Worm (Caenorhabditis elegans) whole organism, L3 larva: ENCODE measurements around the gene ubh-2.

Source experiments
- ZK546.5 ChIP-seq: sonication (generic microtip); optimal IDR thresholded peaks from 2 replicates; lab custom pipeline; 2017; ENCODE audit warnings: missing biosample characterization, missing genetic modification characterization
- aly-2 ChIP-seq: fragments of 150-350 bp; optimal IDR thresholded peaks from 2 replicates; lab custom pipeline; 2014; ENCODE audit warnings: missing biosample characterization, missing genetic modification characterization
- ama-1 ChIP-seq: fragments of 150-350 bp; optimal IDR thresholded peaks from 2 replicates; lab custom pipeline; 2018
- ceh-16 ChIP-seq: sonication (generic microtip); optimal IDR thresholded peaks from 2 replicates; lab custom pipeline; 2017; ENCODE audit warnings: missing biosample characterization, missing genetic modification characterization
- ceh-9 ChIP-seq: sonication (generic microtip); optimal IDR thresholded peaks from 2 replicates; lab custom pipeline; 2018; ENCODE audit warnings: missing biosample characterization, missing genetic modification characterization
- egl-27 ChIP-seq: sonication (generic microtip); optimal IDR thresholded peaks from 4 replicates; lab custom pipeline; 2017; ENCODE audit warnings: missing biosample characterization, missing genetic modification reagents, missing genetic modification characterization
- egl-5 ChIP-seq: fragments of 150-350 bp; optimal IDR thresholded peaks from 2 replicates; lab custom pipeline; 2017; ENCODE audit warnings: missing biosample characterization, missing genetic modification reagents, missing genetic modification characterization, inconsistent platforms
- elt-2 ChIP-seq: sonication (generic microtip); optimal IDR thresholded peaks from 2 replicates; lab custom pipeline; 2016; ENCODE audit warnings: missing genetic modification reagents, mild to moderate bottlenecking, missing genetic modification characterization, missing compliant biosample characterization
- eor-1 ChIP-seq, 2 experiments: fragments of 150-350 bp; optimal IDR thresholded peaks; 2 replicates each; lab custom pipeline; 2014 to 2018; ENCODE audit warnings: missing biosample characterization in 2 of 2, missing genetic modification characterization in 2 of 2
- fkh-10 ChIP-seq: sonication (generic microtip); optimal IDR thresholded peaks from 2 replicates; lab custom pipeline; 2017; ENCODE audit warnings: missing biosample characterization, missing genetic modification reagents, missing genetic modification characterization
- fos-1 ChIP-seq: fragments of 150-350 bp; optimal IDR thresholded peaks from 2 replicates; lab custom pipeline; 2014; ENCODE audit warnings: missing biosample characterization, missing genetic modification characterization
- hmg-11 ChIP-seq: sonication (generic microtip); optimal IDR thresholded peaks from 2 replicates; lab custom pipeline; 2016; ENCODE audit warnings: missing genetic modification characterization, missing compliant biosample characterization
- jun-1 ChIP-seq: fragments of 150-350 bp; optimal IDR thresholded peaks from 2 replicates; lab custom pipeline; 2014; ENCODE audit warnings: missing biosample characterization, missing genetic modification reagents, missing genetic modification characterization
- lin-15B ChIP-seq: fragments of 150-350 bp; optimal IDR thresholded peaks from 2 replicates; lab custom pipeline; 2014; ENCODE audit warnings: missing biosample characterization, missing genetic modification characterization
- lin-39 ChIP-seq: fragments of 150-350 bp; optimal IDR thresholded peaks from 2 replicates; lab custom pipeline; 2018; ENCODE audit warnings: missing biosample characterization, missing genetic modification reagents, missing genetic modification characterization
- lsy-12 ChIP-seq: sonication (generic microtip); optimal IDR thresholded peaks from 2 replicates; lab custom pipeline; 2016; ENCODE audit warnings: mild to moderate bottlenecking, missing genetic modification characterization, missing compliant biosample characterization
- mdl-1 ChIP-seq: fragments of 150-350 bp; optimal IDR thresholded peaks from 2 replicates; lab custom pipeline; 2014; ENCODE audit warnings: missing biosample characterization, missing genetic modification characterization
- mml-1 ChIP-seq: fragments of 150-350 bp; sonication (generic microtip); optimal IDR thresholded peaks from 3 replicates; lab custom pipeline; 2014; ENCODE audit warnings: missing biosample characterization, missing genetic modification characterization
- nfya-1 ChIP-seq: sonication (generic microtip); optimal IDR thresholded peaks from 2 replicates; lab custom pipeline; 2017; ENCODE audit warnings: missing genetic modification characterization, mild to moderate bottlenecking, missing compliant biosample characterization, antibody characterized with exemption, moderate library complexity; ENCODE audit not compliant: insufficient read depth
- nhr-23 ChIP-seq: fragments of 150-350 bp; optimal IDR thresholded peaks from 2 replicates; lab custom pipeline; 2014; ENCODE audit warnings: missing biosample characterization, missing genetic modification reagents, missing genetic modification characterization
- nhr-25 ChIP-seq: sonication (generic microtip); optimal IDR thresholded peaks from 2 replicates; lab custom pipeline; 2017; ENCODE audit warnings: missing biosample characterization, missing genetic modification characterization
- nhr-28 ChIP-seq: fragments of 150-350 bp; optimal IDR thresholded peaks from 2 replicates; lab custom pipeline; 2014; ENCODE audit warnings: missing biosample characterization, missing genetic modification characterization
- nhr-43 ChIP-seq: sonication (generic microtip); optimal IDR thresholded peaks from 2 replicates; lab custom pipeline; 2016; ENCODE audit warnings: mild to moderate bottlenecking, missing genetic modification characterization, missing compliant biosample characterization; ENCODE audit not compliant: poor library complexity, severe bottlenecking
- nhr-67 ChIP-seq: fragments of 150-350 bp; optimal IDR thresholded peaks from 2 replicates; lab custom pipeline; 2014; ENCODE audit warnings: missing biosample characterization, missing genetic modification characterization
- nhr-76 ChIP-seq: fragments of 150-350 bp; sonication (generic microtip); optimal IDR thresholded peaks from 5 replicates; lab custom pipeline; 2014; ENCODE audit warnings: missing biosample characterization, missing genetic modification characterization
- nhr-77 ChIP-seq: fragments of 150-350 bp; optimal IDR thresholded peaks from 2 replicates; lab custom pipeline; 2014; ENCODE audit warnings: missing biosample characterization, missing genetic modification characterization
- pha-4 ChIP-seq: fragments of 150-350 bp; optimal IDR thresholded peaks from 2 replicates; lab custom pipeline; 2014; ENCODE audit warnings: missing biosample characterization, missing genetic modification reagents, missing genetic modification characterization
- sea-2 ChIP-seq: fragments of 150-350 bp; sonication (generic microtip); optimal IDR thresholded peaks from 4 replicates; lab custom pipeline; 2014; ENCODE audit warnings: missing biosample characterization, missing genetic modification reagents, missing genetic modification characterization
- snpc-4 ChIP-seq: fragments of 150-350 bp; optimal IDR thresholded peaks from 2 replicates; lab custom pipeline; 2014; ENCODE audit warnings: missing biosample characterization, missing genetic modification characterization
- tbx-2 ChIP-seq: sonication (generic microtip); optimal IDR thresholded peaks from 2 replicates; lab custom pipeline; 2016; ENCODE audit warnings: mild to moderate bottlenecking, missing genetic modification characterization, missing compliant biosample characterization
- unc-39 ChIP-seq: sonication (generic microtip); optimal IDR thresholded peaks from 4 replicates; lab custom pipeline; 2017; ENCODE audit warnings: missing biosample characterization, missing genetic modification characterization
- unc-62 ChIP-seq: fragments of 150-350 bp; sonication (generic microtip); optimal IDR thresholded peaks from 4 replicates; lab custom pipeline; 2014; ENCODE audit warnings: missing biosample characterization, missing genetic modification reagents, missing genetic modification characterization
- zag-1 ChIP-seq: fragments of 150-350 bp; optimal IDR thresholded peaks from 2 replicates; lab custom pipeline; 2014; ENCODE audit warnings: missing biosample characterization, missing genetic modification characterization
- ztf-11 ChIP-seq: fragments of 150-350 bp; optimal IDR thresholded peaks from 2 replicates; lab custom pipeline; 2014; ENCODE audit warnings: missing biosample characterization, missing genetic modification characterization
- ztf-4 ChIP-seq: fragments of 150-350 bp; optimal IDR thresholded peaks from 2 replicates; lab custom pipeline; 2014; ENCODE audit warnings: missing biosample characterization, missing genetic modification characterization

The ubh-2 gene

DNA sequence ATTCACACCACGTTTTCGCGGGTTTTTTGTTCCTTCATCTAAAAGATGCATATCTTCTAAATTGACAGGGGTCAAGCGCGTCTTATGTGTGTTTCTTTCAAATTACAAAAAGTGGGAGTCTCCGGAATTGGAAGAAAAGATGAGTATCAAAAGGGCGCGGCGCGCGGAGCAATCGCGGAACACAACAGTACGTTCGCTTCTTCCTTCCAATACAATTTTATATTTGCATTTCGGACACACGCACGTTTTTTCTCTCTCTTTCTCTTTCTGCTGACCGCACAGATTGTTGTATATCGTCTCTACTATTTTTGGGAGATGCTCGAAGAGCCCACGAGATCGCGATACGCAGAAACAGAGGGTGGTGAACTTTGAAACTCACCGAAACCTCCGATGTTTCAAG lies 38.7 kb upstream of the ubh-2 start:
- TF ChIP-seq zag-1 (tag; lab: Kevin White, UChicago) (no peak), ceh-16 (tag; lab: Kevin White, UChicago) (no peak), egl-27 (tag; lab: Kevin White, UChicago) (no peak), mml-1 (tag; lab: Kevin White, UChicago) (no peak), ceh-9 (no peak)

ce11 chrV:6546450-6547171 lies 37.0 kb upstream of the ubh-2 start, which contains the start of gene dre-1:
Gene dre-1 (minus strand): TSS chrV:6546500.
- TF ChIP-seq nhr-43 (tag; lab: Kevin White, UChicago) (no peak), pha-4 (peak; percentile 3), elt-2 (tag; lab: Kevin White, UChicago) (peak; percentile 67)

DNA sequence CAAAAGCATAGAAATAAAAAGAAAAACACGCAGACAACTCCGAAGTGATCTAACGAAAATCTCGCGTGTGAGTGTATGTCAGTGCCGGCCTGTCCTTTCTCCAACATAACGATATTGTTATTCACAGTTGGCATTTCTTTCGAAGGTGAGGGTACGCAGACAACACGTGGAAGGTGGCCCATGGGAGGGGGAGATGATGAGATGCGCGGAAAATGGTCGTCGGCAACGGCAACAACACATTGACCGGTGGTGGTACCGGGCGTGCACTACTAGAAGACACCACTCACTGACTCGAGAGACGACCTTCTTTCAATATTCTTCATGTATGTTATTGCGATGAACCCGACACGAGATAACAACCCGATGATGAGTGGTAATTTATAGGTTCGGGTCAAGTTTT lies 35.4 kb upstream of the ubh-2 start:
- TF ChIP-seq mdl-1 (no peak), nhr-67 (no peak), unc-39 (no peak), tbx-2 (tag; lab: Kevin White, UChicago) (no peak), zag-1 (tag; lab: Kevin White, UChicago) (no peak), mml-1 (tag; lab: Kevin White, UChicago) (no peak), nhr-77 (tag; lab: Kevin White, UChicago) (no peak), nhr-25 (peak; percentile 41), lsy-12 (tag; lab: Kevin White, UChicago) (peak; percentile 9), nhr-23 (peak; percentile 6)
- TF ChIP-seq, all 47 proteins: peak for 3

- peak; percentile 14 for TF ChIP-seq ama-1 (lab: Kevin White, UChicago)
- TF ChIP-seq aly-2, result no peak
- no peak for TF ChIP-seq lin-15B (tag; lab: Kevin White, UChicago)
- no peak for TF ChIP-seq sea-2
- TF ChIP-seq nhr-25, result peak; percentile 65
- TF ChIP-seq nhr-76, result no peak
- TF ChIP-seq snpc-4 (tag; lab: Kevin White, UChicago), result no peak
- TF ChIP-seq nhr-28, result no peak
- peak; percentile 51 for TF ChIP-seq nhr-43 (tag; lab: Kevin White, UChicago)
- no peak for TF ChIP-seq ZK546.5 (tag; lab: Kevin White, UChicago)
- TF ChIP-seq mdl-1, result no peak
- TF ChIP-seq fkh-10 (GFP tag; lab: Kevin White, UChicago), result no peak
- no peak for TF ChIP-seq ztf-11 (tag; lab: Kevin White, UChicago)
- TF ChIP-seq tbx-2 (tag; lab: Kevin White, UChicago), result no peak
- no peak for TF ChIP-seq lin-39 (tag; lab: Kevin White, UChicago)
- TF ChIP-seq nhr-23, result peak; percentile 84
- no peak for TF ChIP-seq jun-1
- TF ChIP-seq unc-62 (GFP tag; lab: Kevin White, UChicago), result no peak
- TF ChIP-seq ceh-16 (tag; lab: Kevin White, UChicago), result no peak
Measured at ce11 chrV:6541875-6542274, 32.3 kb upstream of the ubh-2 start.

DNA sequence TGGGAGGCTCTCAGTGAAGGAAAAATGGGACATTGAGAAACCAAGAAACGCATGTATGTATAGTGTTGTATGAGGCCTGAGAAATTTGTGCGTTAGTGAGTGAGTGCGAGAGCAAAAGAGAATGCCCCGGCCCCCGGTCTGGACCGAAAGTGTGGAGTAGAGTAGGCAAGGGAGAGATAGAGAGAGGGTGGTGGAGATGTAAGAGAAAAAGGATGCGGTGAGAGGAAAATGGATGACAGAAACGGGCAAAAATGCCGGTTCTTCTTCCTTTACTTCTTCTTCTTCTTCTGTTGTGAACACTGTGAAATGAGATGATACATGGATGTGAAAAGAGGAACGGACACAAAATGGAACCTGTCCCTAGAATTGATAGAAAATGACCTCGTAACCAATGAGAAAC lies 28.7 kb upstream of the ubh-2 start:
- TF ChIP-seq eor-1 (tag; optimal IDR thresholded peaks at IDR 0.05; lab: Kevin White, UChicago) (no peak), fos-1 (tag; lab: Kevin White, UChicago) (no peak), hmg-11 (peak; percentile 68), egl-5 (no peak), ama-1 (lab: Kevin White, UChicago) (peak; percentile 38), nfya-1 (tag; lab: Kevin White, UChicago) (peak; percentile 40), nhr-23 (peak; percentile 3), pha-4 (peak; percentile 42), ztf-4 (no peak), ZK546.5 (tag; lab: Kevin White, UChicago) (no peak), lin-39 (tag; lab: Kevin White, UChicago) (peak; percentile 53)
- TF ChIP-seq, all 47 proteins: peak for 6
